Worm (Caenorhabditis elegans) whole organism, L3 larva: ENCODE measurements around the gene fbxa-167.

Experiments
- elt-1 ChIP-seq: fragments of 150-350 bp; optimal IDR thresholded peaks from 2 replicates; lab custom pipeline; 2014; ENCODE audit warnings: missing biosample characterization, missing genetic modification characterization
- jun-1 ChIP-seq: fragments of 150-350 bp; optimal IDR thresholded peaks from 2 replicates; lab custom pipeline; 2014; ENCODE audit warnings: missing biosample characterization, missing genetic modification reagents, missing genetic modification characterization
- lin-39 ChIP-seq: fragments of 150-350 bp; optimal IDR thresholded peaks from 2 replicates; lab custom pipeline; 2018; ENCODE audit warnings: missing biosample characterization, missing genetic modification reagents, missing genetic modification characterization
- mdl-1 ChIP-seq: fragments of 150-350 bp; optimal IDR thresholded peaks from 2 replicates; lab custom pipeline; 2014; ENCODE audit warnings: missing biosample characterization, missing genetic modification characterization
- nhr-11 ChIP-seq: fragments of 150-350 bp; optimal IDR thresholded peaks from 2 replicates; lab custom pipeline; 2014; ENCODE audit warnings: missing biosample characterization, missing genetic modification characterization
- nhr-12 ChIP-seq: fragments of 150-350 bp; optimal IDR thresholded peaks from 2 replicates; lab custom pipeline; 2014; ENCODE audit warnings: missing biosample characterization, missing genetic modification characterization
- nhr-77 ChIP-seq: fragments of 150-350 bp; optimal IDR thresholded peaks from 2 replicates; lab custom pipeline; 2014; ENCODE audit warnings: missing biosample characterization, missing genetic modification characterization
- sea-2 ChIP-seq: fragments of 150-350 bp; sonication (generic microtip); optimal IDR thresholded peaks from 4 replicates; lab custom pipeline; 2014; ENCODE audit warnings: missing biosample characterization, missing genetic modification reagents, missing genetic modification characterization
- skn-1 ChIP-seq: fragments of 150-350 bp; optimal IDR thresholded peaks from 2 replicates; lab custom pipeline; 2014; ENCODE audit warnings: missing biosample characterization, missing genetic modification characterization
- snpc-4 ChIP-seq: fragments of 150-350 bp; optimal IDR thresholded peaks from 2 replicates; lab custom pipeline; 2014; ENCODE audit warnings: missing biosample characterization, missing genetic modification characterization
- unc-39 ChIP-seq: sonication (generic microtip); optimal IDR thresholded peaks from 4 replicates; lab custom pipeline; 2017; ENCODE audit warnings: missing biosample characterization, missing genetic modification characterization

- TF ChIP-seq skn-1 (tag; lab: Kevin White, UChicago), result no peak
- no peak for TF ChIP-seq nhr-12
- no peak for TF ChIP-seq unc-39 (tag; lab: Kevin White, UChicago)
- no peak for TF ChIP-seq nhr-77 (tag; lab: Kevin White, UChicago)
- TF ChIP-seq sea-2 (GFP tag; lab: Kevin White, UChicago), result no peak
- TF ChIP-seq elt-1 (tag; lab: Kevin White, UChicago), result no peak
- no peak for TF ChIP-seq nhr-11 (tag; lab: Kevin White, UChicago)
- no peak for TF ChIP-seq lin-39 (tag; lab: Kevin White, UChicago)
- TF ChIP-seq snpc-4 (tag; lab: Kevin White, UChicago), result no peak
- TF ChIP-seq mdl-1 (tag; lab: Kevin White, UChicago), result no peak
- TF ChIP-seq jun-1, result no peak
Observed at ce11 chrII:13617808-13618207, 23.5 kb upstream of the fbxa-167 start, which contains the start of gene gst-12.
